Fruit fly (Drosophila melanogaster) whole organism, embryonic: ENCODE data around the gene CG15336.
A peak's percentile ranks its signal among the peaks of the same experiment; 100 is the strongest.

Source experiments
- B-H1 ChIP-seq: fragments of 200-800 bp; sonication (Bioruptor generic); IDR thresholded peaks from 3 replicates; pipeline ENCODE4 v1.3.6; 2022; ENCODE audit warnings: missing biosample characterization, missing genetic modification characterization
- CG10274 ChIP-seq: fragments of 200-800 bp; sonication (Bioruptor generic); optimal IDR thresholded peaks from 3 replicates; lab custom pipeline; 2017; ENCODE audit warnings: missing biosample characterization, mild to moderate bottlenecking, missing genetic modification characterization
- CG11085 ChIP-seq: fragments of 200-800 bp; sonication (Bioruptor generic); IDR thresholded peaks from 2 replicates; pipeline ENCODE4 v1.3.6; 2022; ENCODE audit warnings: missing biosample characterization, missing genetic modification characterization
- CG11093 ChIP-seq: fragments of 200-800 bp; sonication (Bioruptor generic); IDR thresholded peaks from 3 replicates; pipeline ENCODE4 v1.3.6; 2022; ENCODE audit warnings: missing biosample characterization, missing genetic modification characterization
- CG1233 ChIP-seq: fragments of 200-800 bp; sonication (Bioruptor generic); optimal IDR thresholded peaks from 4 replicates; lab custom pipeline; 2018; ENCODE audit warnings: missing biosample characterization, mild to moderate bottlenecking, missing genetic modification characterization
- CG12391 ChIP-seq: fragments of 200-800 bp; sonication (Bioruptor generic); optimal IDR thresholded peaks from 3 replicates; lab custom pipeline; 2018; ENCODE audit warnings: missing biosample characterization, mild to moderate bottlenecking, missing genetic modification characterization, moderate library complexity
- CG12744 ChIP-seq: fragments of 200-800 bp; sonication (Bioruptor generic); optimal IDR thresholded peaks from 2 replicates; lab custom pipeline; 2016; ENCODE audit warnings: missing biosample characterization, missing genetic modification characterization
- CG13424 ChIP-seq: fragments of 200-800 bp; sonication (Bioruptor generic); optimal IDR thresholded peaks from 2 replicates; lab custom pipeline; 2019; ENCODE audit warnings: missing biosample characterization, mild to moderate bottlenecking, missing genetic modification characterization, moderate library complexity
- CG13894 ChIP-seq: fragments of 200-800 bp; sonication (Bioruptor generic); optimal IDR thresholded peaks from 3 replicates; lab custom pipeline; 2018; ENCODE audit warnings: missing biosample characterization, mild to moderate bottlenecking, missing genetic modification characterization, moderate library complexity
- CG1529 ChIP-seq: fragments of 200-800 bp; sonication (Bioruptor generic); optimal IDR thresholded peaks from 3 replicates; lab custom pipeline; 2018; ENCODE audit warnings: missing biosample characterization, missing genetic modification characterization
- CG17385 ChIP-seq: fragments of 200-800 bp; sonication (Bioruptor generic); optimal IDR thresholded peaks from 3 replicates; lab custom pipeline; 2018; ENCODE audit warnings: missing biosample characterization, mild to moderate bottlenecking, missing genetic modification characterization
- CG17802 ChIP-seq: fragments of 200-800 bp; sonication (Bioruptor generic); optimal IDR thresholded peaks from 2 replicates; lab custom pipeline; 2018; ENCODE audit warnings: missing biosample characterization, mild to moderate bottlenecking, missing genetic modification characterization, moderate library complexity
- CG2120 ChIP-seq: fragments of 200-800 bp; sonication (Bioruptor generic); optimal IDR thresholded peaks from 3 replicates; lab custom pipeline; 2016; ENCODE audit warnings: missing biosample characterization, missing genetic modification characterization
- CG2678 ChIP-seq: fragments of 200-800 bp; sonication (Bioruptor generic); optimal IDR thresholded peaks from 3 replicates; lab custom pipeline; 2019; ENCODE audit warnings: missing biosample characterization, mild to moderate bottlenecking, missing genetic modification characterization, moderate library complexity
- CG30403 ChIP-seq: fragments of 200-800 bp; sonication (Bioruptor generic); optimal IDR thresholded peaks from 3 replicates; lab custom pipeline; 2016; ENCODE audit warnings: missing biosample characterization, missing genetic modification characterization
- CG31224 ChIP-seq: fragments of 200-800 bp; sonication (Bioruptor generic); IDR thresholded peaks from 2 replicates; pipeline ENCODE4 v1.3.6; 2022; ENCODE audit warnings: missing biosample characterization, missing genetic modification characterization
- CG33557 ChIP-seq: fragments of 200-800 bp; sonication (Bioruptor generic); optimal IDR thresholded peaks from 2 replicates; lab custom pipeline; 2019; ENCODE audit warnings: missing biosample characterization, mild to moderate bottlenecking, missing genetic modification characterization, moderate library complexity
- CG34224 ChIP-seq: fragments of 200-800 bp; sonication (Bioruptor generic); IDR thresholded peaks from 3 replicates; pipeline ENCODE4 v1.3.6; 2022; ENCODE audit warnings: missing biosample characterization, missing genetic modification characterization; ENCODE audit not compliant: partially characterized antibody
- CG6813 ChIP-seq: fragments of 200-800 bp; sonication (Bioruptor generic); optimal IDR thresholded peaks from 2 replicates; lab custom pipeline; 2017; ENCODE audit warnings: missing biosample characterization, missing genetic modification characterization, mild to moderate bottlenecking, moderate library complexity, missing genetic modification reagents
- CG7372 ChIP-seq: fragments of 200-800 bp; sonication (Bioruptor generic); IDR thresholded peaks from 2 replicates; pipeline ENCODE4 v1.3.6; 2022; ENCODE audit warnings: missing biosample characterization, missing genetic modification characterization
- CG9215 ChIP-seq: fragments of 200-800 bp; sonication (Bioruptor generic); IDR thresholded peaks from 2 replicates; pipeline ENCODE4 v1.3.6; 2022; ENCODE audit warnings: missing biosample characterization, missing genetic modification characterization
- CoRest ChIP-seq: fragments of 200-800 bp; sonication (Bioruptor generic); optimal IDR thresholded peaks from 3 replicates; lab custom pipeline; 2018; ENCODE audit warnings: missing biosample characterization, mild to moderate bottlenecking, missing genetic modification characterization, moderate library complexity
- D19B ChIP-seq: fragments of 200-800 bp; sonication (Bioruptor generic); optimal IDR thresholded peaks from 2 replicates; lab custom pipeline; 2017; ENCODE audit warnings: missing biosample characterization, mild to moderate bottlenecking, missing genetic modification characterization
- E2f2 ChIP-seq: fragments of 200-800 bp; sonication (Bioruptor generic); IDR thresholded peaks from 2 replicates; pipeline ENCODE4 v1.3.6; 2022; ENCODE audit warnings: missing biosample characterization, missing genetic modification characterization
- Elba2 ChIP-seq: fragments of 200-800 bp; sonication (Bioruptor generic); optimal IDR thresholded peaks from 3 replicates; lab custom pipeline; 2016; ENCODE audit warnings: missing biosample characterization, missing genetic modification characterization
- Fer2 ChIP-seq: fragments of 200-800 bp; sonication (Bioruptor generic); optimal IDR thresholded peaks from 2 replicates; lab custom pipeline; 2018; ENCODE audit warnings: missing biosample characterization, mild to moderate bottlenecking, missing genetic modification characterization, moderate library complexity
- GATAe ChIP-seq: fragments of 200-800 bp; sonication (Bioruptor generic); conservative IDR thresholded peaks from 2 replicates; pipeline ENCODE4 v1.3.6; 2022; ENCODE audit warnings: missing biosample characterization, missing genetic modification characterization
- H15 ChIP-seq: fragments of 200-800 bp; sonication (Bioruptor generic); IDR thresholded peaks from 3 replicates; pipeline ENCODE4 v1.3.6; 2022; ENCODE audit warnings: missing biosample characterization, missing genetic modification characterization
- Hey ChIP-seq: fragments of 200-800 bp; sonication (Bioruptor generic); optimal IDR thresholded peaks from 3 replicates; lab custom pipeline; 2018; ENCODE audit warnings: missing biosample characterization, mild to moderate bottlenecking, missing genetic modification characterization
- Hmx ChIP-seq: fragments of 200-800 bp; sonication (Bioruptor generic); optimal IDR thresholded peaks from 2 replicates; lab custom pipeline; 2016; ENCODE audit warnings: missing biosample characterization, missing genetic modification characterization
- Kr ChIP-seq: fragments of 200-800 bp; sonication (Bioruptor generic); optimal IDR thresholded peaks from 2 replicates; lab custom pipeline; 2017; ENCODE audit warnings: missing biosample characterization, mild to moderate bottlenecking, missing genetic modification characterization
- MBD-R2 ChIP-seq: fragments of 200-800 bp; sonication (Bioruptor generic); IDR thresholded peaks from 2 replicates; pipeline ENCODE4 v1.3.6; 2022; ENCODE audit warnings: missing biosample characterization, missing genetic modification characterization
- MTF-1 ChIP-seq: fragments of 200-800 bp; sonication (Bioruptor generic); optimal IDR thresholded peaks from 2 replicates; lab custom pipeline; 2018; ENCODE audit warnings: missing biosample characterization, mild to moderate bottlenecking, missing genetic modification characterization, borderline replicate concordance
- Myb ChIP-seq: fragments of 200-800 bp; sonication (Bioruptor generic); optimal IDR thresholded peaks from 2 replicates; lab custom pipeline; 2016; ENCODE audit warnings: missing biosample characterization, missing genetic modification characterization
- Sry-δ ChIP-seq: fragments of 200-800 bp; sonication (Bioruptor generic); optimal IDR thresholded peaks from 2 replicates; lab custom pipeline; 2016; ENCODE audit warnings: missing biosample characterization, missing genetic modification characterization
- ap ChIP-seq: fragments of 200-800 bp; sonication (Bioruptor generic); IDR thresholded peaks from 2 replicates; pipeline ENCODE4 v1.3.6; 2022; ENCODE audit warnings: missing biosample characterization, missing genetic modification characterization
- bigmax ChIP-seq: fragments of 200-800 bp; sonication (Bioruptor generic); optimal IDR thresholded peaks from 2 replicates; lab custom pipeline; 2018; ENCODE audit warnings: missing biosample characterization, mild to moderate bottlenecking, missing genetic modification characterization
- gro ChIP-seq: fragments of 200-800 bp; sonication (Bioruptor generic); optimal IDR thresholded peaks from 2 replicates; lab custom pipeline; 2016; ENCODE audit warnings: missing biosample characterization, missing genetic modification characterization
- insv ChIP-seq, 2 experiments: fragments of 200-800 bp; sonication (Bioruptor generic); optimal IDR thresholded peaks; 3 replicates each; lab custom pipeline; 2016 to 2018; ENCODE audit warnings: missing biosample characterization in 2 of 2, missing genetic modification characterization in 2 of 2
- kay ChIP-seq: fragments of 200-800 bp; sonication (Bioruptor generic); optimal IDR thresholded peaks from 2 replicates; lab custom pipeline; 2016; ENCODE audit warnings: missing biosample characterization, missing genetic modification characterization
- ken ChIP-seq: fragments of 200-800 bp; sonication (Bioruptor generic); IDR thresholded peaks from 3 replicates; pipeline ENCODE4 v1.3.6; 2022; ENCODE audit warnings: missing biosample characterization, missing genetic modification characterization
- mld ChIP-seq: fragments of 200-800 bp; sonication (Bioruptor generic); IDR thresholded peaks from 3 replicates; pipeline ENCODE4 v1.3.6; 2022; ENCODE audit warnings: missing biosample characterization, missing genetic modification characterization; ENCODE audit not compliant: partially characterized antibody
- nmo ChIP-seq: fragments of 200-800 bp; sonication (Bioruptor generic); optimal IDR thresholded peaks from 2 replicates; lab custom pipeline; 2018; ENCODE audit warnings: missing biosample characterization, mild to moderate bottlenecking, missing genetic modification characterization, moderate library complexity
- pan ChIP-seq, 4 experiments: fragments of >200 bp in 3 of 4; fragments of 200-800 bp in 1 of 4; sonication (Bioruptor generic) in 1 of 4; optimal IDR thresholded peaks in 3 of 4; IDR thresholded peaks in 1 of 4; 2 replicates each; pipeline versions ENCODE4 v1.3.6 to Lab custom; 2017 to 2022; ENCODE audit warnings: missing biosample characterization in 2 of 4, missing genetic modification characterization in 2 of 4, mixed read lengths in 1 of 4
- pho ChIP-seq: fragments of 200-800 bp; sonication (Bioruptor generic); optimal IDR thresholded peaks from 2 replicates; lab custom pipeline; 2016; ENCODE audit warnings: missing biosample characterization, missing genetic modification characterization
- prd ChIP-seq, 3 experiments: fragments of >200 bp in 2 of 3; fragments of 200-800 bp in 1 of 3; sonication (Bioruptor generic) in 1 of 3; optimal IDR thresholded peaks in 2 of 3; IDR thresholded peaks in 1 of 3; 2 replicates in 2 of 3; 3 replicates in 1 of 3; pipeline versions ENCODE4 v1.3.6 to Lab custom; 2017 to 2022; ENCODE audit warnings: missing biosample characterization in 1 of 3, missing genetic modification characterization in 1 of 3
- rib ChIP-seq: fragments of 200-800 bp; sonication (Bioruptor generic); IDR thresholded peaks from 2 replicates; pipeline ENCODE4 v1.3.6; 2022; ENCODE audit warnings: missing biosample characterization, missing genetic modification characterization
- sob ChIP-seq: fragments of 200-800 bp; sonication (Bioruptor generic); IDR thresholded peaks from 2 replicates; pipeline ENCODE4 v1.3.6; 2022; ENCODE audit warnings: missing biosample characterization, missing genetic modification characterization
- tll ChIP-seq, 2 experiments: fragments of 200-800 bp in 1 of 2; fragments of >200 bp in 1 of 2; sonication (Bioruptor generic) in 1 of 2; optimal IDR thresholded peaks; 2 replicates each; lab custom pipeline; 2017 to 2019; ENCODE audit warnings: missing biosample characterization in 2 of 2, missing genetic modification characterization in 2 of 2, mild to moderate bottlenecking in 1 of 2, moderate library complexity in 1 of 2

The CG15336 gene

dm6 chrX:8145501-8146157 is 2.1 kb upstream of the CG15336 start, which contains the start of the genes alpha-PheRS and CG2129 (continued):
- TF ChIP-seq prd (optimal IDR thresholded peaks at IDR 0.05; lab: Kevin White, UChicago) (no peak), prd (GFP tag; IDR thresholded peaks at IDR 0.05; lab: Robert Waterston, UW) (no peak), CG1233 (GFP tag; lab: Kevin White, UChicago) (no peak), Fer2 (tag; lab: Kevin White, UChicago) (no peak), CG33557 (GFP tag; lab: Kevin White, UChicago) (peak; percentile 0), nmo (GFP tag; lab: Kevin White, UChicago) (peak; percentile 38), CG13424 (tag; lab: Kevin White, UChicago) (peak; percentile 60), Sry-δ (GFP tag; lab: Kevin White, UChicago) (peak; percentile 10), MTF-1 (GFP tag; lab: Kevin White, UChicago) (no peak), Elba2 (GFP tag; lab: Kevin White, UChicago) (peak; percentile 55), gro (GFP tag; lab: Kevin White, UChicago) (no peak), Hmx (GFP tag; lab: Kevin White, UChicago) (no peak), pho (peak; percentile 23), rib (GFP tag; lab: Robert Waterston, UW) (no peak), CG17802 (tag; lab: Kevin White, UChicago) (no peak), CG30403 (peak; percentile 36), B-H1 (GFP tag; lab: Robert Waterston, UW) (no peak), tll (GFP tag; optimal IDR thresholded peaks at IDR 0.05; lab: Kevin White, UChicago) (no peak), CG9215 (GFP tag; lab: Robert Waterston, UW) (no peak), CoRest (tag; lab: Kevin White, UChicago) (peak; percentile 44), GATAe (GFP tag; lab: Robert Waterston, UW) (no peak), CG12744 (GFP tag; lab: Kevin White, UChicago) (no peak), MBD-R2 (peak; percentile 76; the same call in 1 of the 2 replicates), ken (GFP tag; lab: Robert Waterston, UW) (no peak), Kr (GFP tag; lab: Kevin White, UChicago) (no peak), E2f2 (GFP tag; lab: Robert Waterston, UW) (peak; percentile 24; the same call in 1 of the 2 replicates), CG2120 (GFP tag; lab: Kevin White, UChicago) (peak; percentile 84), Myb (no peak), CG6813 (GFP tag; lab: Kevin White, UChicago) (no peak), CG2678 (tag; lab: Kevin White, UChicago) (no peak), CG34224 (GFP tag; lab: Robert Waterston, UW) (peak; percentile 32; the same call in 1 of the 3 replicates), CG17385 (GFP tag; lab: Kevin White, UChicago) (no peak), CG12391 (peak; percentile 62), kay (no peak), bigmax (GFP tag; lab: Kevin White, UChicago) (no peak), CG31224 (no peak), mld (no peak), H15 (GFP tag; lab: Robert Waterston, UW) (no peak), pan (optimal IDR thresholded peaks at IDR 0.05; lab: Kevin White, UChicago) (no peak), pan (GFP tag; optimal IDR thresholded peaks at IDR 0.05 in 1 of 2, IDR thresholded peaks at IDR 0.05 in 1 of 2) (no peak), Hey (tag; lab: Kevin White, UChicago) (no peak), CG13894 (tag; lab: Kevin White, UChicago) (no peak), CG7372 (GFP tag; lab: Robert Waterston, UW) (no peak), CG10274 (GFP tag; lab: Kevin White, UChicago) (no peak), CG11093 (GFP tag; lab: Robert Waterston, UW) (no peak), ap (GFP tag; lab: Robert Waterston, UW) (no peak), sob (0 out of 2 replicates have a peak, but pooled peaks have one; percentile 24), CG1529 (GFP tag; lab: Kevin White, UChicago) (no peak), CG11085 (GFP tag; lab: Robert Waterston, UW) (no peak), D19B (GFP tag; lab: Kevin White, UChicago) (no peak), insv (GFP tag; optimal IDR thresholded peaks at IDR 0.05; lab: Kevin White, UChicago) (peak in 1 of 2 experiments; percentile 87)
